Fruit fly (Drosophila melanogaster) whole organism, embryonic: ENCODE data around the gene CG34138.
A peak's percentile ranks its signal among the peaks of the same experiment; 100 is the strongest.

Experiments
- Adf1 ChIP-seq: fragments of 200-800 bp; sonication (Bioruptor generic); IDR thresholded peaks from 2 replicates; pipeline ENCODE4 v1.3.6; 2022; ENCODE audit warnings: missing biosample characterization, missing genetic modification characterization
- BEAF-32 ChIP-seq: fragments of 200-800 bp; sonication (Bioruptor generic); optimal IDR thresholded peaks from 3 replicates; lab custom pipeline; 2017; ENCODE audit warnings: missing biosample characterization, missing genetic modification characterization, mild to moderate bottlenecking, moderate library complexity, missing genetic modification reagents
- C15 ChIP-seq: fragments of 200-800 bp; sonication (Bioruptor generic); IDR thresholded peaks from 3 replicates; pipeline ENCODE4 v1.3.6; 2022; ENCODE audit warnings: missing biosample characterization, missing genetic modification characterization
- CG12155 ChIP-seq: fragments of 200-800 bp; sonication (Bioruptor generic); optimal IDR thresholded peaks from 3 replicates; lab custom pipeline; 2016; ENCODE audit warnings: missing biosample characterization, missing genetic modification characterization
- CG14441 ChIP-seq: fragments of 200-800 bp; sonication (Bioruptor generic); IDR thresholded peaks from 2 replicates; pipeline ENCODE4 v1.3.6; 2022; ENCODE audit warnings: missing biosample characterization, missing genetic modification characterization
- CG14667 ChIP-seq: fragments of 200-800 bp; sonication (Bioruptor generic); IDR thresholded peaks from 2 replicates; pipeline ENCODE4 v1.3.6; 2022; ENCODE audit warnings: missing biosample characterization, missing genetic modification characterization
- CG16815 ChIP-seq: fragments of 200-800 bp; sonication (Bioruptor generic); optimal IDR thresholded peaks from 3 replicates; lab custom pipeline; 2017; ENCODE audit warnings: missing biosample characterization, mild to moderate bottlenecking, missing genetic modification characterization
- CG17328 ChIP-seq: fragments of 200-800 bp; sonication (Bioruptor generic); IDR thresholded peaks from 2 replicates; pipeline ENCODE4 v1.3.6; 2022; ENCODE audit warnings: missing biosample characterization, missing genetic modification characterization
- CG2116 ChIP-seq: fragments of 200-800 bp; sonication (Bioruptor generic); optimal IDR thresholded peaks from 3 replicates; lab custom pipeline; 2018; ENCODE audit warnings: missing biosample characterization, mild to moderate bottlenecking, missing genetic modification characterization
- CG2889 ChIP-seq: fragments of 200-800 bp; sonication (Bioruptor generic); IDR thresholded peaks from 3 replicates; pipeline ENCODE4 v1.3.6; 2022; ENCODE audit warnings: missing biosample characterization, missing genetic modification characterization
- CG30403 ChIP-seq: fragments of 200-800 bp; sonication (Bioruptor generic); optimal IDR thresholded peaks from 3 replicates; lab custom pipeline; 2016; ENCODE audit warnings: missing biosample characterization, missing genetic modification characterization
- CG31365 ChIP-seq: fragments of 200-800 bp; sonication (Bioruptor generic); optimal IDR thresholded peaks from 2 replicates; lab custom pipeline; 2018; ENCODE audit warnings: missing biosample characterization, mild to moderate bottlenecking, missing genetic modification characterization
- CG34376 ChIP-seq: fragments of 200-800 bp; sonication (Bioruptor generic); optimal IDR thresholded peaks from 2 replicates; lab custom pipeline; 2018; ENCODE audit warnings: missing biosample characterization, mild to moderate bottlenecking, missing genetic modification characterization
- CG4328 ChIP-seq: fragments of 200-800 bp; sonication (Bioruptor generic); optimal IDR thresholded peaks from 3 replicates; lab custom pipeline; 2017; ENCODE audit warnings: missing biosample characterization, missing genetic modification reagents, missing genetic modification characterization
- CG4820 ChIP-seq: fragments of 200-800 bp; sonication (Bioruptor generic); optimal IDR thresholded peaks from 3 replicates; lab custom pipeline; 2016; ENCODE audit warnings: missing biosample characterization, missing genetic modification characterization
- CG6254 ChIP-seq: fragments of 200-800 bp; sonication (Bioruptor generic); optimal IDR thresholded peaks from 3 replicates; lab custom pipeline; 2017; ENCODE audit warnings: mild to moderate bottlenecking, missing biosample characterization, missing genetic modification reagents, missing genetic modification characterization
- CG6791 ChIP-seq: fragments of 200-800 bp; sonication (Bioruptor generic); IDR thresholded peaks from 3 replicates; pipeline ENCODE4 v1.3.6; 2022; ENCODE audit warnings: missing biosample characterization, missing genetic modification characterization; ENCODE audit not compliant: partially characterized antibody
- CG9437 ChIP-seq: fragments of 200-800 bp; sonication (Bioruptor generic); optimal IDR thresholded peaks from 2 replicates; lab custom pipeline; 2018; ENCODE audit warnings: missing biosample characterization, mild to moderate bottlenecking, missing genetic modification characterization
- CG9932 ChIP-seq: fragments of 200-800 bp; sonication (Bioruptor generic); IDR thresholded peaks from 2 replicates; pipeline ENCODE4 v1.3.6; 2022; ENCODE audit warnings: missing biosample characterization, missing genetic modification characterization
- Dad ChIP-seq: fragments of 200-800 bp; sonication (Bioruptor generic); optimal IDR thresholded peaks from 3 replicates; lab custom pipeline; 2016; ENCODE audit warnings: missing biosample characterization, missing genetic modification characterization
- Dbx ChIP-seq: fragments of 200-800 bp; sonication (Bioruptor generic); IDR thresholded peaks from 3 replicates; pipeline ENCODE4 v1.3.6; 2022; ENCODE audit warnings: missing biosample characterization, missing genetic modification characterization
- Dek ChIP-seq: fragments of 200-800 bp; sonication (Bioruptor generic); optimal IDR thresholded peaks from 3 replicates; lab custom pipeline; 2019; ENCODE audit warnings: missing biosample characterization, mild to moderate bottlenecking, missing genetic modification characterization, moderate library complexity
- Dfd ChIP-seq, 2 experiments: fragments of >200 bp; optimal IDR thresholded peaks; 2 replicates each; lab custom pipeline; 2017; ENCODE audit warnings: missing biosample characterization in 2 of 2, missing genetic modification characterization in 2 of 2
- HHEX ChIP-seq: fragments of 200-800 bp; sonication (Bioruptor generic); optimal IDR thresholded peaks from 3 replicates; lab custom pipeline; 2017; ENCODE audit warnings: missing biosample characterization, mild to moderate bottlenecking, missing genetic modification characterization, missing genetic modification reagents
- HLH3B ChIP-seq: fragments of 200-800 bp; sonication (Bioruptor generic); IDR thresholded peaks from 2 replicates; pipeline ENCODE4 v1.3.6; 2022; ENCODE audit warnings: missing biosample characterization, missing genetic modification characterization
- Hr78 ChIP-seq, 2 experiments: fragments of 200-800 bp in 1 of 2; fragments of >200 bp in 1 of 2; sonication (Bioruptor generic) in 1 of 2; optimal IDR thresholded peaks; 2 replicates each; lab custom pipeline; 2017 to 2019; ENCODE audit warnings: missing biosample characterization in 2 of 2, missing genetic modification characterization in 2 of 2, mild to moderate bottlenecking in 1 of 2, moderate library complexity in 1 of 2
- Hsf ChIP-seq: fragments of 200-800 bp; sonication (Bioruptor generic); optimal IDR thresholded peaks from 3 replicates; lab custom pipeline; 2016; ENCODE audit warnings: missing biosample characterization, missing genetic modification characterization
- Max ChIP-seq: fragments of 200-800 bp; sonication (Bioruptor generic); optimal IDR thresholded peaks from 2 replicates; lab custom pipeline; 2016; ENCODE audit warnings: missing biosample characterization, mild to moderate bottlenecking, missing genetic modification characterization
- Meics ChIP-seq: fragments of 200-800 bp; sonication (Bioruptor generic); optimal IDR thresholded peaks from 2 replicates; lab custom pipeline; 2017; ENCODE audit warnings: missing biosample characterization, mild to moderate bottlenecking, missing genetic modification characterization
- Mrtf ChIP-seq: fragments of 200-800 bp; sonication (Bioruptor generic); IDR thresholded peaks from 3 replicates; pipeline ENCODE4 v1.3.6; 2022; ENCODE audit warnings: missing biosample characterization, missing genetic modification characterization
- Nf-YB ChIP-seq: fragments of 200-800 bp; sonication (Bioruptor generic); optimal IDR thresholded peaks from 3 replicates; lab custom pipeline; 2019; ENCODE audit warnings: missing biosample characterization, mild to moderate bottlenecking, missing genetic modification characterization, moderate library complexity
- Xbp1 ChIP-seq: fragments of 200-800 bp; sonication (Bioruptor generic); optimal IDR thresholded peaks from 3 replicates; lab custom pipeline; 2016; ENCODE audit warnings: missing biosample characterization, mild to moderate bottlenecking, missing genetic modification characterization
- chinmo ChIP-seq: fragments of 200-800 bp; sonication (Bioruptor generic); IDR thresholded peaks from 4 replicates; pipeline ENCODE4 v1.3.6; 2022; ENCODE audit warnings: missing biosample characterization, missing genetic modification characterization; ENCODE audit not compliant: partially characterized antibody
- ci ChIP-seq: fragments of 200-800 bp; sonication (Bioruptor generic); IDR thresholded peaks from 3 replicates; pipeline ENCODE4 v1.3.6; 2022; ENCODE audit warnings: missing biosample characterization, missing genetic modification characterization
- croc ChIP-seq: fragments of 200-800 bp; sonication (Bioruptor generic); conservative IDR thresholded peaks from 3 replicates; pipeline ENCODE4 v1.3.6; 2022; ENCODE audit warnings: missing biosample characterization, missing genetic modification characterization
- dimm ChIP-seq: fragments of 200-800 bp; sonication (Bioruptor generic); IDR thresholded peaks from 2 replicates; pipeline ENCODE4 v1.3.6; 2022; ENCODE audit warnings: missing biosample characterization, missing genetic modification characterization
- fd64A ChIP-seq: fragments of 200-800 bp; sonication (Bioruptor generic); optimal IDR thresholded peaks from 3 replicates; lab custom pipeline; 2018; ENCODE audit warnings: missing biosample characterization, mild to moderate bottlenecking, missing genetic modification characterization
- fu2 ChIP-seq: fragments of 200-800 bp; sonication (Bioruptor generic); optimal IDR thresholded peaks from 2 replicates; lab custom pipeline; 2016; ENCODE audit warnings: missing biosample characterization, missing genetic modification characterization
- gsb ChIP-seq: fragments of 200-800 bp; sonication (Bioruptor generic); IDR thresholded peaks from 2 replicates; pipeline ENCODE4 v1.3.6; 2022; ENCODE audit warnings: missing biosample characterization, missing genetic modification characterization
- jigr1 ChIP-seq: fragments of 200-800 bp; sonication (Bioruptor generic); IDR thresholded peaks from 3 replicates; pipeline ENCODE4 v1.3.6; 2022; ENCODE audit warnings: missing biosample characterization, missing genetic modification characterization
- lmd ChIP-seq: fragments of 200-800 bp; sonication (Bioruptor generic); IDR thresholded peaks from 2 replicates; pipeline ENCODE4 v1.3.6; 2022; ENCODE audit warnings: missing biosample characterization, missing genetic modification characterization
- luna ChIP-seq: fragments of 200-800 bp; sonication (Bioruptor generic); optimal IDR thresholded peaks from 2 replicates; lab custom pipeline; 2016; ENCODE audit warnings: missing biosample characterization, missing genetic modification characterization
- mam ChIP-seq: fragments of 200-800 bp; sonication (Bioruptor generic); optimal IDR thresholded peaks from 3 replicates; lab custom pipeline; 2016; ENCODE audit warnings: missing biosample characterization, missing genetic modification characterization
- repo ChIP-seq: fragments of 200-800 bp; sonication (Bioruptor generic); optimal IDR thresholded peaks from 2 replicates; lab custom pipeline; 2016; ENCODE audit warnings: missing biosample characterization, missing genetic modification characterization
- sd ChIP-seq: fragments of 200-800 bp; sonication (Bioruptor generic); optimal IDR thresholded peaks from 3 replicates; lab custom pipeline; 2018; ENCODE audit warnings: missing biosample characterization, mild to moderate bottlenecking, missing genetic modification characterization, moderate library complexity
- tio ChIP-seq: fragments of 200-800 bp; sonication (Bioruptor generic); optimal IDR thresholded peaks from 2 replicates; lab custom pipeline; 2017; ENCODE audit warnings: missing biosample characterization, missing genetic modification characterization, inconsistent platforms
- ttk ChIP-seq: fragments of 200-800 bp; sonication (Bioruptor generic); IDR thresholded peaks from 2 replicates; pipeline ENCODE4 v2.1.2; 2022; ENCODE audit warnings: missing biosample characterization, missing genetic modification characterization
- twi ChIP-seq: fragments of 200-800 bp; optimal IDR thresholded peaks from 2 replicates; lab custom pipeline; 2019; ENCODE audit warnings: missing biosample characterization, mild to moderate bottlenecking, missing genetic modification characterization, moderate library complexity
- yki ChIP-seq: fragments of >200 bp; optimal IDR thresholded peaks from 3 replicates; lab custom pipeline; 2018

CG34138 gene

DNA sequence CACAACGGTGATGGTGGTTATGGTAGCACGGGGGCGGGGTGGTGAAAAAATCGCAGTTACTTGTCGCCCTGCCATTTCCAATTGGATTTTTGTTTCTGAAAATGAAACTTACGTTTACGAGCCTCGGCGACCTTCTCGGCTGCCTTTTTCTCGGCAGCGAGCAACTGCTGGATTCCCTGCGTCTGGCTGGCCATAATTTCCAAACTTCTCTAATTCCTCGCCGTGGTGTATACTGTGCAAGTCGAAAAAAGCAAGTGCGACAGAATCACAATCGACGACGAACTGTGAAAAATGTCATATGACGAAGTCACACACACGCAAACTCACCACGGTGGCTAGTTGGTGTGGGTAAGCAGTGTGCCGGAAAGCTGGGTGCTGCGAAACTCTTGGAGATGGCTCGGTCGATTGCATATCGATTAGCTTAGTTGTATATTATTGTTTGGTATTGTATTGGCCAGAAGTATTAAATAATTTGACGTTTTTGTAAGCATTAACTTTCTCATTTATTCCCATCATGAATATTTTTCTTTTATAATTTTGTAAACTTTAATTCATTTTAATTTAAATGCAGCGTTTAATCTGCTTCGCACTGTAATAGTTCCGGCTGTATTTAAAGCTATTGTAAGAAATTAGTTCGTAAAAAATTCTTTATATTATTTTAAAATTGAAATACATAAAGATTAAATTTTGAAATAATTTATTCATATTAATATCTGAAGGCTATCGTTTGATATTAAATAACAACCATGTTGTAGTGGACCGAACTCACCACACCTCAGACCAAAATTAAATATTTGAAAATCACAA is 9.5 kb downstream of the CG34138 start, which contains the start of gene Vha13 (continued):
- peak; percentile 38; the same call in 1 of the 2 replicates for TF ChIP-seq HLH3B (GFP tag; lab: Robert Waterston, UW)
- no peak; the same call in 1 of the 2 replicates for TF ChIP-seq gsb (GFP tag; lab: Robert Waterston, UW)
- TF ChIP-seq repo (GFP tag; lab: Kevin White, UChicago) = peak; percentile 41
- TF ChIP-seq Dbx (GFP tag; lab: Robert Waterston, UW) = peak; percentile 75
- TF ChIP-seq chinmo (GFP tag; lab: Robert Waterston, UW) = peak; percentile 70; the same call in 1 of the 4 replicates
- peak; percentile 31 for TF ChIP-seq Dad
- TF ChIP-seq CG9437 = peak; percentile 29
- 0 out of 3 replicates have a peak, but pooled peaks have one; percentile 14 for TF ChIP-seq croc
- TF ChIP-seq CG31365 (tag; lab: Kevin White, UChicago) = no peak
- peak; percentile 91 for TF ChIP-seq CG9932
- peak in 1 of 2 experiments; percentile 24 for TF ChIP-seq Hr78 (GFP tag; optimal IDR thresholded peaks at IDR 0.05; lab: Kevin White, UChicago)
- no peak for TF ChIP-seq Nf-YB
- peak; percentile 82 for TF ChIP-seq CG6791
- peak; percentile 42 for TF ChIP-seq fu2
- TF ChIP-seq CG4820 (GFP tag; lab: Kevin White, UChicago) = peak; percentile 35
- peak; percentile 8 for TF ChIP-seq CG12155
- peak; percentile 72 for TF ChIP-seq BEAF-32 (GFP tag; lab: Kevin White, UChicago)
- TF ChIP-seq lmd (GFP tag; lab: Robert Waterston, UW) = peak; percentile 51
- peak; percentile 55 for TF ChIP-seq CG14441
- TF ChIP-seq Max = no peak
- no peak for TF ChIP-seq dimm
- no peak for TF ChIP-seq CG16815 (GFP tag; lab: Kevin White, UChicago)
- TF ChIP-seq CG17328 (GFP tag; lab: Robert Waterston, UW) = peak; percentile 26; the same call in 1 of the 2 replicates
- peak; percentile 44 for TF ChIP-seq fd64A (GFP tag; lab: Kevin White, UChicago)
- TF ChIP-seq CG2116 (GFP tag; lab: Kevin White, UChicago) = peak; percentile 71
- TF ChIP-seq luna (GFP tag; lab: Kevin White, UChicago) = no peak
- no peak for TF ChIP-seq C15 (GFP tag; lab: Robert Waterston, UW)
- peak; percentile 51 for TF ChIP-seq Hsf
- peak; percentile 76 for TF ChIP-seq mam (GFP tag; lab: Kevin White, UChicago)
- peak; percentile 34 for TF ChIP-seq CG30403 (GFP tag; lab: Kevin White, UChicago)
- TF ChIP-seq tio (GFP tag; lab: Kevin White, UChicago) = no peak
- peak; percentile 39; the same call in 1 of the 2 replicates for TF ChIP-seq CG14667 (GFP tag; lab: Robert Waterston, UW)
- TF ChIP-seq yki (lab: Kevin White, UChicago) = no peak
- TF ChIP-seq ci = peak; percentile 44; the same call in 1 of the 3 replicates
- TF ChIP-seq Dfd (GFP tag; optimal IDR thresholded peaks at IDR 0.05; lab: Kevin White, UChicago) = no peak
- peak; percentile 64 for TF ChIP-seq Xbp1 (GFP tag; lab: Kevin White, UChicago)
- TF ChIP-seq Mrtf (GFP tag; lab: Robert Waterston, UW) = peak; percentile 51; the same call in 1 of the 3 replicates
- no peak for TF ChIP-seq twi (tag; lab: Kevin White, UChicago)
- no peak; the same call in 1 of the 2 replicates for TF ChIP-seq Adf1 (GFP tag; lab: Robert Waterston, UW)
- no peak for TF ChIP-seq CG4328
- TF ChIP-seq HHEX (GFP tag; lab: Kevin White, UChicago) = no peak
- peak; percentile 86 for TF ChIP-seq CG34376 (GFP tag; lab: Kevin White, UChicago)
- 0 out of 3 replicates have a peak, but pooled peaks have one; percentile 29 for TF ChIP-seq jigr1 (GFP tag; lab: Robert Waterston, UW)
- 0 out of 2 replicates have a peak, but pooled peaks have one; percentile 34 for TF ChIP-seq ttk (GFP tag; lab: Robert Waterston, UW)
- no peak for TF ChIP-seq CG6254 (GFP tag; lab: Kevin White, UChicago)
- TF ChIP-seq Dek (tag; lab: Kevin White, UChicago) = peak; percentile 42
- TF ChIP-seq sd (tag; lab: Kevin White, UChicago) = peak; percentile 47
- no peak for TF ChIP-seq CG2889 (GFP tag; lab: Robert Waterston, UW)
- TF ChIP-seq Meics (GFP tag; lab: Kevin White, UChicago) = peak; percentile 21
